Worm (Caenorhabditis elegans) whole organism, midembryonic: ENCODE measurements around the gene C33H5.13.

ENCODE experiments used
- flt-1 ChIP-seq: fragments of 200-800 bp; sonication (Bioruptor generic); IDR thresholded peaks from 2 replicates; pipeline ENCODE4 v1.3.6; 2022; ENCODE audit warnings: missing genetic modification characterization, missing compliant biosample characterization
- tab-1 ChIP-seq: fragments of 200-800 bp; sonication (Bioruptor generic); IDR thresholded peaks from 2 replicates; pipeline ENCODE4 v1.3.6; 2022; ENCODE audit warnings: missing genetic modification characterization, missing compliant biosample characterization

ce11 chrIV:7812709-7813108 is 20.6 kb upstream of the C33H5.13 start, which contains the start of gene zgpa-1:
- TF ChIP-seq tab-1 (GFP tag; lab: Robert Waterston, UW), result no peak
- TF ChIP-seq flt-1, result no peak
